Worm (Caenorhabditis elegans) whole organism, midembryonic: ENCODE results near the gene Y53G8AR.9.

Experiments
- T22C8.4 ChIP-seq: fragments of 200-800 bp; sonication (Bioruptor generic); IDR thresholded peaks from 2 replicates; pipeline ENCODE4 v1.3.6; 2022; ENCODE audit warnings: missing genetic modification characterization, missing compliant biosample characterization
- cog-1 ChIP-seq: sonication (generic microtip); optimal IDR thresholded peaks from 2 replicates; lab custom pipeline; 2016; ENCODE audit warnings: missing genetic modification characterization, missing compliant biosample characterization
- flt-1 ChIP-seq: fragments of 200-800 bp; sonication (Bioruptor generic); IDR thresholded peaks from 2 replicates; pipeline ENCODE4 v1.3.6; 2022; ENCODE audit warnings: missing genetic modification characterization, missing compliant biosample characterization
- klf-2 ChIP-seq: fragments of 200-800 bp; sonication (Bioruptor generic); conservative IDR thresholded peaks from 2 replicates; pipeline ENCODE4 v1.3.6; 2022; ENCODE audit warnings: missing genetic modification reagents, missing genetic modification characterization, missing compliant biosample characterization
- med-1 ChIP-seq: sonication (generic microtip); optimal IDR thresholded peaks from 2 replicates; lab custom pipeline; 2017; ENCODE audit warnings: missing genetic modification characterization, mild to moderate bottlenecking, missing compliant biosample characterization, antibody characterized with exemption, missing genetic modification reagents; ENCODE audit not compliant: insufficient read depth
- ref-1 ChIP-seq: fragments of 200-800 bp; sonication (Bioruptor generic); conservative IDR thresholded peaks from 2 replicates; pipeline ENCODE4 v1.3.6; 2022; ENCODE audit warnings: missing genetic modification reagents, missing genetic modification characterization, missing compliant biosample characterization
- tab-1 ChIP-seq: fragments of 200-800 bp; sonication (Bioruptor generic); IDR thresholded peaks from 2 replicates; pipeline ENCODE4 v1.3.6; 2022; ENCODE audit warnings: missing genetic modification characterization, missing compliant biosample characterization
- ztf-29 ChIP-seq: fragments of 200-800 bp; sonication (Bioruptor generic); IDR thresholded peaks from 2 replicates; pipeline ENCODE4 v1.3.6; 2022; ENCODE audit warnings: missing genetic modification reagents, missing genetic modification characterization, missing compliant biosample characterization

DNA sequence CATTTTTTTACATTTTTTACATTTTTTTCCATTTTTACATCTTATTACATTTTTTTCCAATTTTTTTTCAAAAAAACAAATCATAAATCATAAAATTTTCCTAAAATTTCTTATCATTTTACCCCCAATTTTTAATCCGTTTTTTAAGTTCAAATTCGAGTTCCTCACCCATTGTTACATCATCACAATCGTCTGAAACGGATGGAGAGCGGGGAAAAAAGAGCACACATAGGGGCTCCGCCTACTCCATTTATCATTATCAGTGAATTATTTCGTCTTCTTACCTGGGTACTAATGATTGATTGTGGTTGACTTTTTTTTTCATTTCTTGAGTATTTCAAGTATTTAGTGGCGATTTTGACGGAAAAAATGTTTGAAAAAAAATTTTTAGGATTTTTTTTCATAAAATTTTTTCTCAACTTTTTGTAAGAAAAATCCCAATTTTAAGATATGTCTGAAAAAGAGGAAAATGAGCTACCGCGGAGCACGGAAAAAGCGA, 39.1 kb downstream of the Y53G8AR.9 start, which contains the start of gene mfsd-8:
- TF ChIP-seq tab-1 (GFP tag; lab: Robert Waterston, UW) (no peak), ref-1 (no peak), flt-1 (GFP tag; lab: Robert Waterston, UW) (no peak), T22C8.4 (no peak), klf-2 (no peak), med-1 (GFP tag; lab: Kevin White, UChicago) (no peak), cog-1 (no peak), ztf-29 (GFP tag; lab: Robert Waterston, UW) (no peak)
